Worm (Caenorhabditis elegans): ENCODE results near the gene str-130.

str-130 gene

ce11 chrV:8073162-8073561 is 17.3 kb downstream of the str-130 start:
- TF ChIP-seq tbx-37 (GFP tag; conservative IDR thresholded peaks at IDR 0.05) (no peak), hnd-1 (tag; optimal IDR thresholded peaks at IDR 0.05) (no peak), hmg-4 (GFP tag; optimal IDR thresholded peaks at IDR 0.05) (no peak), ama-1 (optimal IDR thresholded peaks at IDR 0.05) (no peak), flt-1 (GFP tag; IDR thresholded peaks at IDR 0.05) (no peak), ets-7 (tag; optimal IDR thresholded peaks at IDR 0.05) (no peak), tbx-11 (GFP tag; IDR thresholded peaks at IDR 0.05) (no peak), sea-1 (GFP tag; conservative IDR thresholded peaks at IDR 0.05) (no peak), tra-4 (tag; optimal IDR thresholded peaks at IDR 0.05) (no peak), F13C5.2 (tag; optimal IDR thresholded peaks at IDR 0.05) (no peak)

ce11 chrV:8072047-8072446 is 18.4 kb downstream of the str-130 start, which contains the start of gene str-144:
Gene str-144 (minus strand): TSS chrV:8072147.
- TF ChIP-seq pes-1 (GFP tag; IDR thresholded peaks at IDR 0.05): no peak
- no peak for TF ChIP-seq B0310.2 (tag; optimal IDR thresholded peaks at IDR 0.05)
- no peak for TF ChIP-seq tbx-11 (GFP tag; IDR thresholded peaks at IDR 0.05)
- TF ChIP-seq sea-1 (GFP tag; conservative IDR thresholded peaks at IDR 0.05): no peak
- TF ChIP-seq ama-1 (optimal IDR thresholded peaks at IDR 0.05): no peak
- no peak for TF ChIP-seq F13C5.2 (tag; optimal IDR thresholded peaks at IDR 0.05)
- no peak for TF ChIP-seq ets-7 (tag; optimal IDR thresholded peaks at IDR 0.05)
- TF ChIP-seq hnd-1 (tag; optimal IDR thresholded peaks at IDR 0.05): no peak
- TF ChIP-seq flt-1 (GFP tag; IDR thresholded peaks at IDR 0.05): no peak
- no peak for TF ChIP-seq tra-4 (tag; optimal IDR thresholded peaks at IDR 0.05)

- TF ChIP-seq scrt-1 (GFP tag; IDR thresholded peaks at IDR 0.05) (no peak), hmg-4 (GFP tag; optimal IDR thresholded peaks at IDR 0.05) (no peak), pes-1 (GFP tag; IDR thresholded peaks at IDR 0.05) (no peak), ets-7 (tag; optimal IDR thresholded peaks at IDR 0.05) (no peak), sea-1 (GFP tag; conservative IDR thresholded peaks at IDR 0.05) (no peak), aly-1 (tag; optimal IDR thresholded peaks at IDR 0.05) (no peak), ceh-36 (tag; optimal IDR thresholded peaks at IDR 0.05) (no peak), B0310.2 (tag; optimal IDR thresholded peaks at IDR 0.05) (no peak), tbx-11 (GFP tag; IDR thresholded peaks at IDR 0.05) (no peak), hmbx-1 (tag; optimal IDR thresholded peaks at IDR 0.05) (no peak)
Observed at ce11 chrV:8069637-8070036, 20.9 kb downstream of the str-130 start, which contains the start of gene str-143. Gene str-143 (minus strand): TSS chrV:8069737.

- TF ChIP-seq ama-1 (optimal IDR thresholded peaks at IDR 0.05): no peak
Observed at ce11 chrV:8067800-8068199, 22.7 kb downstream of the str-130 start, which contains the start of gene str-140. Gene str-140 (minus strand): TSS chrV:8067900.

DNA sequence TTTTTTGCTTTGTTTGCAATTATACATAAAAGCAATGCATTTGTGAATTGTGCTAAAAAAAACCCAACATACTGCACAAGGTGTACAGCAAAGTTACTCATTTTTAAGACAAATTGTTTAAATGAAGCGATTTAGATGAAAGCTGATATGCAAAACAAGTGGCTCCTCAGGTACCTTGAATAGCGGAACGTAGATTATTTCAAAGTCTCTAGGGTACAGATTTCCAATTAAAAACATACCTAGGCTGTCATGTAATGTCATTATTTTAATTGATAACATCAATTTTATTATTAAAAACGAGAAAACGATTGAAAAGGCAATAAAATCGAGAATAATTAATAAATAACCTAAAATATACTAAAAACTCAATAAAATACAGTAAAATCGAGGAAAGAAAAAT is 28.4 kb downstream of the str-130 start, which contains the start of gene str-139:
str-139 (minus strand) TSS at position 101 of the 400 bp plus-strand sequence.
- TF ChIP-seq F13C5.2 (tag; optimal IDR thresholded peaks at IDR 0.05) (no peak), pes-1 (GFP tag; IDR thresholded peaks at IDR 0.05) (no peak), aly-1 (tag; optimal IDR thresholded peaks at IDR 0.05) (no peak), tbx-37 (GFP tag; conservative IDR thresholded peaks at IDR 0.05) (no peak), tbx-11 (GFP tag; IDR thresholded peaks at IDR 0.05) (no peak), ceh-13 (GFP tag; optimal IDR thresholded peaks at IDR 0.05) (no peak)

DNA sequence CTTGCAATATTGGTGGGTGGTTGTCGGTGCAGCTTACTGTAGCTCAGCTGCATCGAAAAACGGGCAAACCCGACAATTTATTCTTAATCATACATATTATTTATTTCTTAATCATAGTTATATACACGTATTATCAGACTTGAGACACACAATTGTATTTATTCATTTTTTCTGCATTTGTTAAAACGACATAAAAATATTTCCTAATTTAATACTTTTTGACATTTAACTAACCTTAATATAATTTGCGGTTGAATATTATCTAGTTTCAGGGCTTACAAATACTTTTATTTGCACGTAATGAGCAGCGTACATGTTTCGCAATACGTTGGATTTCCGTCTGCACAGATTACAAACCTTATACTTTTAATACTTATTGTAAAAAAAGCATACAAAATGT is 32.1 kb downstream of the str-130 start, which contains the start of gene str-138:
str-138 (plus strand) TSS at position 301 of the 400 bp plus-strand sequence.
- no peak for TF ChIP-seq pes-1 (GFP tag; IDR thresholded peaks at IDR 0.05)
- no peak for TF ChIP-seq hmbx-1 (tag; optimal IDR thresholded peaks at IDR 0.05)
- TF ChIP-seq flt-1 (GFP tag; IDR thresholded peaks at IDR 0.05): no peak
- no peak for TF ChIP-seq ceh-13 (GFP tag; optimal IDR thresholded peaks at IDR 0.05)
- TF ChIP-seq tbx-11 (GFP tag; IDR thresholded peaks at IDR 0.05): no peak
- TF ChIP-seq hmg-4 (GFP tag; optimal IDR thresholded peaks at IDR 0.05): no peak
- no peak for TF ChIP-seq ceh-36 (tag; optimal IDR thresholded peaks at IDR 0.05)
- no peak for TF ChIP-seq hnd-1 (tag; optimal IDR thresholded peaks at IDR 0.05)
- TF ChIP-seq scrt-1 (GFP tag; IDR thresholded peaks at IDR 0.05): no peak
- TF ChIP-seq sea-1 (GFP tag; conservative IDR thresholded peaks at IDR 0.05): no peak
- no peak for TF ChIP-seq F13C5.2 (tag; optimal IDR thresholded peaks at IDR 0.05)
- no peak for TF ChIP-seq B0310.2 (tag; optimal IDR thresholded peaks at IDR 0.05)
- no peak for TF ChIP-seq ama-1 (optimal IDR thresholded peaks at IDR 0.05)
- no peak for TF ChIP-seq ets-7 (tag; optimal IDR thresholded peaks at IDR 0.05)
- TF ChIP-seq tbx-37 (GFP tag; conservative IDR thresholded peaks at IDR 0.05): no peak
- no peak for TF ChIP-seq tra-4 (tag; optimal IDR thresholded peaks at IDR 0.05)

ce11 chrV:8055170-8055569 is 35.3 kb downstream of the str-130 start:
- TF ChIP-seq aly-1 (tag; optimal IDR thresholded peaks at IDR 0.05): no peak
- TF ChIP-seq scrt-1 (GFP tag; IDR thresholded peaks at IDR 0.05): no peak
- no peak for TF ChIP-seq ceh-36 (tag; optimal IDR thresholded peaks at IDR 0.05)
- no peak for TF ChIP-seq tbx-11 (GFP tag; IDR thresholded peaks at IDR 0.05)
- no peak for TF ChIP-seq B0310.2 (tag; optimal IDR thresholded peaks at IDR 0.05)
- no peak for TF ChIP-seq hmbx-1 (tag; optimal IDR thresholded peaks at IDR 0.05)
- no peak for TF ChIP-seq hmg-4 (GFP tag; optimal IDR thresholded peaks at IDR 0.05)
- no peak for TF ChIP-seq ets-7 (tag; optimal IDR thresholded peaks at IDR 0.05)
- no peak for TF ChIP-seq tra-4 (tag; optimal IDR thresholded peaks at IDR 0.05)
- TF ChIP-seq F13C5.2 (tag; optimal IDR thresholded peaks at IDR 0.05): no peak
- TF ChIP-seq hnd-1 (tag; optimal IDR thresholded peaks at IDR 0.05): no peak
- no peak for TF ChIP-seq sea-1 (GFP tag; conservative IDR thresholded peaks at IDR 0.05)

ce11 chrV:8054130-8054529 is 36.4 kb downstream of the str-130 start, which contains the start of gene ZC513.2:
Gene ZC513.2 (plus strand): TSS chrV:8054430.
- no peak for TF ChIP-seq hmbx-1 (tag; optimal IDR thresholded peaks at IDR 0.05)

ce11 chrV:8051851-8052250 is 38.6 kb downstream of the str-130 start, which contains the start of gene sth-1:
Gene sth-1 (plus strand): TSS chrV:8052151.
- no peak for TF ChIP-seq ets-7 (tag; optimal IDR thresholded peaks at IDR 0.05)
- TF ChIP-seq hmbx-1 (tag; optimal IDR thresholded peaks at IDR 0.05): no peak
- no peak for TF ChIP-seq tbx-11 (GFP tag; IDR thresholded peaks at IDR 0.05)
- TF ChIP-seq ceh-36 (tag; optimal IDR thresholded peaks at IDR 0.05): no peak
- no peak for TF ChIP-seq F13C5.2 (tag; optimal IDR thresholded peaks at IDR 0.05)
- no peak for TF ChIP-seq flt-1 (GFP tag; IDR thresholded peaks at IDR 0.05)
- TF ChIP-seq tra-4 (tag; optimal IDR thresholded peaks at IDR 0.05): no peak
- no peak for TF ChIP-seq ceh-13 (GFP tag; optimal IDR thresholded peaks at IDR 0.05)
- no peak for TF ChIP-seq aly-1 (tag; optimal IDR thresholded peaks at IDR 0.05)

All from whole organism, early embryonic.